Fruit fly (Drosophila melanogaster) whole organism, embryonic: ENCODE results near the gene BBIP1.
A peak's percentile ranks its signal among the peaks of the same experiment; 100 is the strongest.

Source experiments
- CG10543 ChIP-seq: fragments of 200-800 bp; sonication (Bioruptor generic); optimal IDR thresholded peaks from 3 replicates; lab custom pipeline; 2017; ENCODE audit warnings: missing biosample characterization, mild to moderate bottlenecking, missing genetic modification characterization, moderate library complexity
- CG10979 ChIP-seq: fragments of 200-800 bp; sonication (Bioruptor generic); optimal IDR thresholded peaks from 2 replicates; lab custom pipeline; 2018; ENCODE audit warnings: missing biosample characterization, mild to moderate bottlenecking, missing genetic modification characterization, moderate library complexity
- CG12236 ChIP-seq: fragments of 200-800 bp; sonication (Bioruptor generic); optimal IDR thresholded peaks from 2 replicates; lab custom pipeline; 2016; ENCODE audit warnings: missing biosample characterization, missing genetic modification characterization
- CG13424 ChIP-seq: fragments of 200-800 bp; sonication (Bioruptor generic); optimal IDR thresholded peaks from 2 replicates; lab custom pipeline; 2019; ENCODE audit warnings: missing biosample characterization, mild to moderate bottlenecking, missing genetic modification characterization, moderate library complexity
- CG17361 ChIP-seq: fragments of 200-800 bp; sonication (Bioruptor generic); IDR thresholded peaks from 3 replicates; pipeline ENCODE4 v1.3.6; 2022; ENCODE audit warnings: missing biosample characterization, missing genetic modification characterization
- CG17829 ChIP-seq: fragments of 200-800 bp; optimal IDR thresholded peaks from 2 replicates; lab custom pipeline; 2019; ENCODE audit warnings: missing biosample characterization, mild to moderate bottlenecking, missing genetic modification characterization, moderate library complexity
- CG30431 ChIP-seq: fragments of 200-800 bp; sonication (Bioruptor generic); optimal IDR thresholded peaks from 2 replicates; lab custom pipeline; 2017; ENCODE audit warnings: missing biosample characterization, missing genetic modification characterization
- CG31365 ChIP-seq: fragments of 200-800 bp; sonication (Bioruptor generic); optimal IDR thresholded peaks from 2 replicates; lab custom pipeline; 2018; ENCODE audit warnings: missing biosample characterization, mild to moderate bottlenecking, missing genetic modification characterization
- CG31388 ChIP-seq: fragments of 200-800 bp; sonication (Bioruptor generic); optimal IDR thresholded peaks from 2 replicates; lab custom pipeline; 2016; ENCODE audit warnings: missing biosample characterization, missing genetic modification characterization
- CG4328 ChIP-seq: fragments of 200-800 bp; sonication (Bioruptor generic); optimal IDR thresholded peaks from 3 replicates; lab custom pipeline; 2017; ENCODE audit warnings: missing biosample characterization, missing genetic modification reagents, missing genetic modification characterization
- CG6813 ChIP-seq: fragments of 200-800 bp; sonication (Bioruptor generic); optimal IDR thresholded peaks from 2 replicates; lab custom pipeline; 2017; ENCODE audit warnings: missing biosample characterization, missing genetic modification characterization, mild to moderate bottlenecking, moderate library complexity, missing genetic modification reagents
- CG7745 ChIP-seq: fragments of 200-800 bp; sonication (Bioruptor generic); optimal IDR thresholded peaks from 2 replicates; lab custom pipeline; 2018; ENCODE audit warnings: missing biosample characterization, mild to moderate bottlenecking, missing genetic modification characterization, moderate library complexity
- CG7928 ChIP-seq: fragments of 200-800 bp; sonication (Bioruptor generic); optimal IDR thresholded peaks from 2 replicates; lab custom pipeline; 2017; ENCODE audit warnings: missing biosample characterization, mild to moderate bottlenecking, missing genetic modification characterization
- CG8478 ChIP-seq: fragments of >200 bp; optimal IDR thresholded peaks from 2 replicates; lab custom pipeline; 2018
- CG8765 ChIP-seq: fragments of 200-800 bp; sonication (Bioruptor generic); IDR thresholded peaks from 2 replicates; pipeline ENCODE4 v1.3.6; 2022; ENCODE audit warnings: missing biosample characterization, missing genetic modification characterization
- CG9876 ChIP-seq: fragments of 200-800 bp; sonication (Bioruptor generic); optimal IDR thresholded peaks from 2 replicates; lab custom pipeline; 2016; ENCODE audit warnings: missing biosample characterization, missing genetic modification characterization
- CHES-1-like ChIP-seq: fragments of 200-800 bp; sonication (Bioruptor generic); optimal IDR thresholded peaks from 2 replicates; lab custom pipeline; 2016; ENCODE audit warnings: missing biosample characterization, missing genetic modification characterization
- Chrac-16 ChIP-seq: fragments of 200-800 bp; sonication (Bioruptor generic); optimal IDR thresholded peaks from 3 replicates; lab custom pipeline; 2016; ENCODE audit warnings: missing biosample characterization, missing genetic modification characterization
- CrebB ChIP-seq: fragments of 200-800 bp; sonication (Bioruptor generic); optimal IDR thresholded peaks from 3 replicates; lab custom pipeline; 2018; ENCODE audit warnings: missing biosample characterization, mild to moderate bottlenecking, missing genetic modification characterization
- Dad ChIP-seq: fragments of 200-800 bp; sonication (Bioruptor generic); optimal IDR thresholded peaks from 3 replicates; lab custom pipeline; 2016; ENCODE audit warnings: missing biosample characterization, missing genetic modification characterization
- Dp ChIP-seq: fragments of 200-800 bp; sonication (Bioruptor generic); optimal IDR thresholded peaks from 2 replicates; lab custom pipeline; 2018; ENCODE audit warnings: missing biosample characterization, mild to moderate bottlenecking, missing genetic modification characterization, moderate library complexity
- Hand ChIP-seq: fragments of 200-800 bp; sonication (Bioruptor generic); optimal IDR thresholded peaks from 2 replicates; lab custom pipeline; 2017; ENCODE audit warnings: mild to moderate bottlenecking, missing biosample characterization, missing genetic modification reagents, missing genetic modification characterization
- Hr78 ChIP-seq, 2 experiments: fragments of 200-800 bp in 1 of 2; fragments of >200 bp in 1 of 2; sonication (Bioruptor generic) in 1 of 2; optimal IDR thresholded peaks; 2 replicates each; lab custom pipeline; 2017 to 2019; ENCODE audit warnings: missing biosample characterization in 2 of 2, missing genetic modification characterization in 2 of 2, mild to moderate bottlenecking in 1 of 2, moderate library complexity in 1 of 2
- MBD-R2 ChIP-seq: fragments of 200-800 bp; sonication (Bioruptor generic); IDR thresholded peaks from 2 replicates; pipeline ENCODE4 v1.3.6; 2022; ENCODE audit warnings: missing biosample characterization, missing genetic modification characterization
- NK7.1 ChIP-seq: fragments of 200-800 bp; sonication (Bioruptor generic); optimal IDR thresholded peaks from 3 replicates; lab custom pipeline; 2016; ENCODE audit warnings: missing biosample characterization, missing genetic modification characterization
- Oli ChIP-seq: fragments of 200-800 bp; sonication (Bioruptor generic); optimal IDR thresholded peaks from 2 replicates; lab custom pipeline; 2018; ENCODE audit warnings: missing biosample characterization, mild to moderate bottlenecking, missing genetic modification characterization, moderate library complexity
- Opbp ChIP-seq: fragments of 200-800 bp; sonication (Bioruptor generic); IDR thresholded peaks from 3 replicates; pipeline ENCODE4 v1.3.6; 2022; ENCODE audit warnings: missing biosample characterization, missing genetic modification characterization; ENCODE audit not compliant: partially characterized antibody
- Rx ChIP-seq: fragments of 200-800 bp; sonication (Bioruptor generic); IDR thresholded peaks from 2 replicates; pipeline ENCODE4 v1.3.6; 2022; ENCODE audit warnings: missing biosample characterization, missing genetic modification characterization
- Scr ChIP-seq: fragments of 200-800 bp; sonication (Bioruptor generic); IDR thresholded peaks from 2 replicates; pipeline ENCODE4 v1.3.6; 2022; ENCODE audit warnings: missing biosample characterization, missing genetic modification characterization; ENCODE audit not compliant: partially characterized antibody
- Sry-δ ChIP-seq: fragments of 200-800 bp; sonication (Bioruptor generic); optimal IDR thresholded peaks from 2 replicates; lab custom pipeline; 2016; ENCODE audit warnings: missing biosample characterization, missing genetic modification characterization
- Tbp ChIP-seq: fragments of >200 bp; optimal IDR thresholded peaks from 2 replicates; lab custom pipeline; 2018; ENCODE audit warnings: missing biosample characterization, missing genetic modification characterization
- ara ChIP-seq: fragments of 200-800 bp; sonication (Bioruptor generic); IDR thresholded peaks from 2 replicates; pipeline ENCODE4 v1.3.6; 2022; ENCODE audit warnings: missing biosample characterization, missing genetic modification characterization
- croc ChIP-seq: fragments of 200-800 bp; sonication (Bioruptor generic); conservative IDR thresholded peaks from 3 replicates; pipeline ENCODE4 v1.3.6; 2022; ENCODE audit warnings: missing biosample characterization, missing genetic modification characterization
- dpn ChIP-seq, 2 experiments: fragments of 200-800 bp; sonication (Bioruptor generic); optimal IDR thresholded peaks; 3 replicates each; lab custom pipeline; 2016; ENCODE audit warnings: missing biosample characterization in 2 of 2, missing genetic modification characterization in 2 of 2
- eyg ChIP-seq: fragments of 200-800 bp; sonication (Bioruptor generic); optimal IDR thresholded peaks from 3 replicates; lab custom pipeline; 2016; ENCODE audit warnings: missing biosample characterization, missing genetic modification characterization
- fd102C ChIP-seq: fragments of 200-800 bp; sonication (Bioruptor generic); optimal IDR thresholded peaks from 2 replicates; lab custom pipeline; 2018; ENCODE audit warnings: missing biosample characterization, mild to moderate bottlenecking, missing genetic modification characterization, moderate library complexity
- fd64A ChIP-seq: fragments of 200-800 bp; sonication (Bioruptor generic); optimal IDR thresholded peaks from 3 replicates; lab custom pipeline; 2018; ENCODE audit warnings: missing biosample characterization, mild to moderate bottlenecking, missing genetic modification characterization
- hbn ChIP-seq: fragments of 200-800 bp; sonication (Bioruptor generic); IDR thresholded peaks from 2 replicates; pipeline ENCODE4 v1.3.6; 2022; ENCODE audit warnings: missing biosample characterization, missing genetic modification characterization; ENCODE audit not compliant: partially characterized antibody
- hth ChIP-seq: fragments of >200 bp; optimal IDR thresholded peaks from 2 replicates; lab custom pipeline; 2017; ENCODE audit warnings: inconsistent platforms
- kah ChIP-seq: fragments of 200-800 bp; sonication (Bioruptor generic); optimal IDR thresholded peaks from 2 replicates; lab custom pipeline; 2018; ENCODE audit warnings: missing biosample characterization, mild to moderate bottlenecking, missing genetic modification characterization
- ken ChIP-seq: fragments of 200-800 bp; sonication (Bioruptor generic); IDR thresholded peaks from 3 replicates; pipeline ENCODE4 v1.3.6; 2022; ENCODE audit warnings: missing biosample characterization, missing genetic modification characterization
- lilli ChIP-seq: fragments of 200-800 bp; sonication (Bioruptor generic); optimal IDR thresholded peaks from 3 replicates; lab custom pipeline; 2016; ENCODE audit warnings: missing biosample characterization, missing genetic modification characterization
- lov ChIP-seq, 2 experiments: fragments of 200-800 bp in 1 of 2; fragments of >200 bp in 1 of 2; sonication (Bioruptor generic) in 1 of 2; IDR thresholded peaks in 1 of 2; optimal IDR thresholded peaks in 1 of 2; 2 replicates in 1 of 2; 3 replicates in 1 of 2; pipeline versions ENCODE4 v1.3.6 to Lab custom; 2017 to 2022; ENCODE audit warnings: missing biosample characterization in 1 of 2, missing genetic modification characterization in 1 of 2
- scrt ChIP-seq: fragments of 200-800 bp; sonication (Bioruptor generic); optimal IDR thresholded peaks from 2 replicates; lab custom pipeline; 2018; ENCODE audit warnings: missing biosample characterization, mild to moderate bottlenecking, missing genetic modification characterization, moderate library complexity
- sens-2 ChIP-seq: fragments of 200-800 bp; sonication (Bioruptor generic); IDR thresholded peaks from 2 replicates; pipeline ENCODE4 v1.3.6; 2022; ENCODE audit warnings: missing biosample characterization, missing genetic modification characterization
- seq ChIP-seq: fragments of 200-800 bp; sonication (Bioruptor generic); IDR thresholded peaks from 2 replicates; pipeline ENCODE4 v1.3.6; 2022; ENCODE audit warnings: missing biosample characterization, missing genetic modification characterization
- sna ChIP-seq: fragments of 200-800 bp; sonication (Bioruptor generic); IDR thresholded peaks from 2 replicates; pipeline ENCODE4 v1.3.6; 2022; ENCODE audit warnings: missing biosample characterization, missing genetic modification characterization; ENCODE audit not compliant: partially characterized antibody
- tx ChIP-seq: fragments of 200-800 bp; sonication (Bioruptor generic); optimal IDR thresholded peaks from 2 replicates; lab custom pipeline; 2016; ENCODE audit warnings: missing biosample characterization, missing genetic modification characterization
- vnd ChIP-seq: fragments of 200-800 bp; sonication (Bioruptor generic); IDR thresholded peaks from 3 replicates; pipeline ENCODE4 v1.3.6; 2022; ENCODE audit warnings: missing biosample characterization, missing genetic modification characterization; ENCODE audit not compliant: partially characterized antibody
- zf30C ChIP-seq: fragments of 200-800 bp; sonication (Bioruptor generic); optimal IDR thresholded peaks from 3 replicates; lab custom pipeline; 2018; ENCODE audit warnings: missing biosample characterization, mild to moderate bottlenecking, missing genetic modification characterization

The BBIP1 gene

DNA sequence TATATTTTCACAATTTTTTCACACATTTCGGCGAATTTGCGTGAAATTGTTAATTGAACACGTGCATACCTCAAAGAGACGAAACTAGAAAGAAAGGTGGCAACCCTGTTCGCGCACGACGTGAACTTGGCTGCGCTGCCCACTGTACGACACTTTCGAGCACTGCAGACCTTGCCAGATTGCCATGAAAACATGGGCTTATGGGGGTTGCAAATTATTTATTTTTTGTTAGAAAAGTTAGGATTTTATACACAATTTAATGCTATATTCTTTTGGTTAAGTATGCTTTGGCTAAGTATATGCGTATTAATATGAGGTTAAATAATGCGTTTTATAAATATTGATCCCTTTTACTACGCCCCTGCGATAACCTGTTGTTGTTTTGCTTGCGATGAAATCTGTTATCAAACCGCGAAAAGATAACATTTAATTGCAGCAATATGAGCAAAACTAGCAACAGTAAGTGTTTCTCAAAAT lies 3.0 kb upstream of the BBIP1 start, which contains the start of the genes RpL34b and CG8132 (continued):
- TF ChIP-seq eyg (GFP tag; lab: Kevin White, UChicago) (peak; percentile 78), CG31365 (tag; lab: Kevin White, UChicago) (peak; percentile 73), hth (lab: Kevin White, UChicago) (no peak), kah (GFP tag; lab: Kevin White, UChicago) (peak; percentile 95), CG7745 (tag; lab: Kevin White, UChicago) (peak; percentile 57), tx (GFP tag; lab: Kevin White, UChicago) (peak; percentile 95), CG10979 (tag; lab: Kevin White, UChicago) (peak; percentile 89), CG4328 (GFP tag; lab: Kevin White, UChicago) (peak; percentile 97), Opbp (GFP tag; lab: Robert Waterston, UW) (peak; percentile 100), CG17361 (GFP tag; lab: Robert Waterston, UW) (peak; percentile 95), Dad (GFP tag; lab: Kevin White, UChicago) (peak; percentile 95), sens-2 (peak; percentile 91), CG10543 (peak; percentile 99), MBD-R2 (GFP tag; lab: Robert Waterston, UW) (peak; percentile 97), CG30431 (GFP tag; lab: Kevin White, UChicago) (peak; percentile 95), CrebB (tag; lab: Kevin White, UChicago) (peak; percentile 94), Dp (GFP tag; lab: Kevin White, UChicago) (peak; percentile 59), CG12236 (peak; percentile 86), Tbp (GFP tag; lab: Kevin White, UChicago) (peak; percentile 33), Hand (GFP tag; lab: Kevin White, UChicago) (peak; percentile 85), fd64A (GFP tag; lab: Kevin White, UChicago) (peak; percentile 85), seq (GFP tag; lab: Robert Waterston, UW) (peak; percentile 94), fd102C (GFP tag; lab: Kevin White, UChicago) (peak; percentile 91), croc (peak; percentile 87), Sry-δ (GFP tag; lab: Kevin White, UChicago) (peak; percentile 78), Oli (tag; lab: Kevin White, UChicago) (peak; percentile 89), CG31388 (peak; percentile 87), Rx (peak; percentile 96), scrt (GFP tag; lab: Kevin White, UChicago) (peak; percentile 99), CG6813 (peak; percentile 93), dpn (GFP tag; optimal IDR thresholded peaks at IDR 0.05; lab: Kevin White, UChicago) (peak; percentile 95 to 98), CG9876 (GFP tag; lab: Kevin White, UChicago) (peak; percentile 97), ken (GFP tag; lab: Robert Waterston, UW) (peak; percentile 98), ara (GFP tag; lab: Robert Waterston, UW) (peak; percentile 92), NK7.1 (GFP tag; lab: Kevin White, UChicago) (peak; percentile 92), CHES-1-like (peak; percentile 96), CG8765 (peak; percentile 89), Hr78 (GFP tag; optimal IDR thresholded peaks at IDR 0.05; lab: Kevin White, UChicago) (no peak), lov (optimal IDR thresholded peaks at IDR 0.05; lab: Kevin White, UChicago) (no peak), lov (GFP tag; IDR thresholded peaks at IDR 0.05; lab: Robert Waterston, UW) (peak; percentile 94), vnd (no peak), lilli (GFP tag; lab: Kevin White, UChicago) (peak; percentile 97), CG8478 (lab: Kevin White, UChicago) (no peak), sna (GFP tag; lab: Robert Waterston, UW) (no peak; the same call in 1 of the 2 replicates), CG7928 (GFP tag; lab: Kevin White, UChicago) (peak; percentile 77), hbn (GFP tag; lab: Robert Waterston, UW) (no peak), CG17829 (peak; percentile 96), Chrac-16 (GFP tag; lab: Kevin White, UChicago) (peak; percentile 96), zf30C (GFP tag; lab: Kevin White, UChicago) (peak; percentile 62), CG13424 (peak; percentile 97), Scr (GFP tag; lab: Robert Waterston, UW) (peak; percentile 45; the same call in 1 of the 2 replicates)
